Worm (Caenorhabditis elegans): ENCODE results near the gene tbc-2.

tbc-2 gene

DNA sequence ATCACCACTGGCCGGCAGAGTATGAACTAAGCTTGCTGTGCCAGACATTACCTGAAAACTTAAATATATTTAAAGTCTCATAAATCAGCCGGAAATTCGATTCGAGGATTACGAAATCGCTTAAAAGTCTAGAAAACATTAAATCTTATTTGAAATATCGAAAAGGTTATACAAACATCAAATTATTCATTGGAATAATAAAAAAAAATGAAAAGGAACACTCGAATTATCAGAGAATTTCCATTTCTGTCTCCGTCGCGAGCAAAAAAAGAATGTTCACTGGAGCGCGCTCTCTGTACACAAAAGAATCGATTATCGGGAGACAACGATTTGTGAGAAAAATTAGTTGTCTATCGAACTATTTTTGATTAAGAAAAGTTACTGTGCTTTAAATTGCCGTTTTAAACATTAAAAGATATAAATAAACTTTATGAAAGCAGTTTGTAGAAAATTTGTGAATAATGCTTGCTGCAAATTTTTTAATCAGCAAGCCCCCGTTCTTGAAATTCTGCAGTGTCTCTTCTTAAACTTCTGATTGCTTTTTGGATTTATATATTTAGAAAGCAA lies 9.0 kb upstream of the tbc-2 start, which contains the start of gene fzo-1:
Gene fzo-1, minus strand, starts transcription at position 51 of the 567 bp plus-strand sequence.
- TF ChIP-seq ceh-2 (tag; optimal IDR thresholded peaks at IDR 0.05) (peak; percentile 97), sdc-2 (tag; optimal IDR thresholded peaks at IDR 0.05) (peak; percentile 68), ets-4 (tag; optimal IDR thresholded peaks at IDR 0.05) (peak; percentile 92), elt-2 (tag; optimal IDR thresholded peaks at IDR 0.05) (peak; percentile 97), tbx-7 (tag; optimal IDR thresholded peaks at IDR 0.05) (peak; percentile 97), F13H6.1 (tag; optimal IDR thresholded peaks at IDR 0.05) (peak; percentile 80), ceh-22 (tag; optimal IDR thresholded peaks at IDR 0.05) (no peak), ahr-1 (tag; optimal IDR thresholded peaks at IDR 0.05) (peak; percentile 81), unc-42 (tag; optimal IDR thresholded peaks at IDR 0.05) (peak; percentile 71), lim-6 (tag; optimal IDR thresholded peaks at IDR 0.05) (peak; percentile 86), eyg-1 (tag; optimal IDR thresholded peaks at IDR 0.05) (peak; percentile 67), hlh-15 (tag; optimal IDR thresholded peaks at IDR 0.05) (peak; percentile 60), unc-86 (tag; optimal IDR thresholded peaks at IDR 0.05) (peak; percentile 15), ceh-45 (GFP tag; IDR thresholded peaks at IDR 0.05) (no peak), unc-55 (GFP tag; optimal IDR thresholded peaks at IDR 0.05) (no peak), ztf-16 (tag; optimal IDR thresholded peaks at IDR 0.05) (peak; percentile 68), fkh-10 (GFP tag; optimal IDR thresholded peaks at IDR 0.05) (no peak), npax-4 (tag; optimal IDR thresholded peaks at IDR 0.05) (peak; percentile 16), syd-9 (tag; optimal IDR thresholded peaks at IDR 0.05) (peak; percentile 16), ama-1 (optimal IDR thresholded peaks at IDR 0.05) (no peak), rnt-1 (tag; optimal IDR thresholded peaks at IDR 0.05) (peak; percentile 59), pqm-1 (tag; optimal IDR thresholded peaks at IDR 0.05) (peak; percentile 74), ceh-24 (tag; optimal IDR thresholded peaks at IDR 0.05) (peak; percentile 35), tbx-2 (tag; optimal IDR thresholded peaks at IDR 0.05) (peak; percentile 95), pax-1 (tag; optimal IDR thresholded peaks at IDR 0.05) (peak; percentile 49), pha-2 (tag; optimal IDR thresholded peaks at IDR 0.05) (peak; percentile 54), ceh-31 (tag; optimal IDR thresholded peaks at IDR 0.05) (peak; percentile 99), ceh-34 (tag; optimal IDR thresholded peaks at IDR 0.05) (peak; percentile 75), C38D4.7 (GFP tag; optimal IDR thresholded peaks at IDR 0.05) (no peak), ref-2 (tag; optimal IDR thresholded peaks at IDR 0.05) (peak; percentile 91), mec-3 (tag; optimal IDR thresholded peaks at IDR 0.05; ENCODE audit: borderline replicate concordance) (peak; percentile 40), zip-5 (tag; optimal IDR thresholded peaks at IDR 0.05) (peak; percentile 96), ceh-9 (tag; optimal IDR thresholded peaks at IDR 0.05) (no peak), ceh-19 (GFP tag; optimal IDR thresholded peaks at IDR 0.05) (peak; percentile 39), fkh-6 (tag; optimal IDR thresholded peaks at IDR 0.05) (peak; percentile 60), C08G9.2 (tag; optimal IDR thresholded peaks at IDR 0.05) (peak; percentile 90), ceh-18 (tag; optimal IDR thresholded peaks at IDR 0.05) (peak; percentile 28), hlh-8 (tag; optimal IDR thresholded peaks at IDR 0.05) (peak; percentile 92), unc-3 (GFP tag; conservative IDR thresholded peaks at IDR 0.05) (no peak), unc-3 (tag; optimal IDR thresholded peaks at IDR 0.05) (peak; percentile 74), ceh-6 (GFP tag; optimal IDR thresholded peaks at IDR 0.05) (no peak), pag-3 (tag; optimal IDR thresholded peaks at IDR 0.05; ENCODE audit: borderline replicate concordance) (peak; percentile 75), ceh-14 (tag; optimal IDR thresholded peaks at IDR 0.05) (peak; percentile 88), dmd-4 (tag; optimal IDR thresholded peaks at IDR 0.05; ENCODE audit: borderline replicate concordance) (peak; percentile 36), gmeb-2 (tag; optimal IDR thresholded peaks at IDR 0.05) (peak; percentile 42), K02D7.2 (tag; optimal IDR thresholded peaks at IDR 0.05) (no peak), T23F11.4 (GFP tag; optimal IDR thresholded peaks at IDR 0.05) (no peak), ceh-48 (tag; optimal IDR thresholded peaks at IDR 0.05) (peak; percentile 23), fax-1 (tag; optimal IDR thresholded peaks at IDR 0.05) (peak; percentile 90)
